Worm (Caenorhabditis elegans) whole organism, late embryonic: ENCODE results near the gene F21H7.5.

Experiments used
- C08G9.2 ChIP-seq: sonication (generic microtip); optimal IDR thresholded peaks from 2 replicates; lab custom pipeline; 2016; ENCODE audit warnings: mild to moderate bottlenecking, missing genetic modification characterization, moderate library complexity, missing compliant biosample characterization
- F13H6.1 ChIP-seq: sonication (generic microtip); optimal IDR thresholded peaks from 2 replicates; lab custom pipeline; 2016; ENCODE audit warnings: missing genetic modification characterization, missing compliant biosample characterization
- Y22D7AL.16 ChIP-seq: sonication (generic microtip); optimal IDR thresholded peaks from 2 replicates; lab custom pipeline; 2016; ENCODE audit warnings: missing genetic modification characterization, missing compliant biosample characterization
- ama-1 ChIP-seq: fragments of 150-350 bp; optimal IDR thresholded peaks from 2 replicates; lab custom pipeline; 2014
- ceh-19 ChIP-seq: fragments of 200-800 bp; sonication (Bioruptor generic); optimal IDR thresholded peaks from 2 replicates; lab custom pipeline; 2018; ENCODE audit warnings: mild to moderate bottlenecking, missing genetic modification characterization, missing compliant biosample characterization
- ceh-2 ChIP-seq: sonication (generic microtip); optimal IDR thresholded peaks from 2 replicates; lab custom pipeline; 2016; ENCODE audit warnings: missing genotype, missing genetic modification characterization, missing compliant biosample characterization
- ceh-22 ChIP-seq: sonication (generic microtip); optimal IDR thresholded peaks from 2 replicates; lab custom pipeline; 2017; ENCODE audit warnings: missing biosample characterization, missing genetic modification characterization
- ceh-31 ChIP-seq: sonication (generic microtip); optimal IDR thresholded peaks from 2 replicates; lab custom pipeline; 2016; ENCODE audit warnings: missing genetic modification characterization, missing compliant biosample characterization
- ceh-34 ChIP-seq: sonication (generic microtip); optimal IDR thresholded peaks from 2 replicates; lab custom pipeline; 2016; ENCODE audit warnings: mild to moderate bottlenecking, missing genetic modification characterization, missing compliant biosample characterization
- ceh-6 ChIP-seq: fragments of 200-800 bp; sonication (Bioruptor generic); optimal IDR thresholded peaks from 2 replicates; lab custom pipeline; 2018; ENCODE audit warnings: mild to moderate bottlenecking, missing genetic modification characterization, missing compliant biosample characterization
- ceh-9 ChIP-seq: sonication (generic microtip); optimal IDR thresholded peaks from 2 replicates; lab custom pipeline; 2016; ENCODE audit warnings: mild to moderate bottlenecking, missing genetic modification characterization, inconsistent platforms, missing compliant biosample characterization
- dmd-4 ChIP-seq: sonication (generic microtip); optimal IDR thresholded peaks from 2 replicates; lab custom pipeline; 2016; ENCODE audit warnings: borderline replicate concordance, missing genetic modification characterization, missing compliant biosample characterization
- elt-4 ChIP-seq: sonication (generic microtip); optimal IDR thresholded peaks from 2 replicates; lab custom pipeline; 2016; ENCODE audit warnings: missing genetic modification characterization, missing compliant biosample characterization
- eyg-1 ChIP-seq: sonication (generic microtip); optimal IDR thresholded peaks from 2 replicates; lab custom pipeline; 2016; ENCODE audit warnings: missing genotype, missing genetic modification characterization, missing compliant biosample characterization
- fax-1 ChIP-seq: sonication (generic microtip); optimal IDR thresholded peaks from 2 replicates; lab custom pipeline; 2016; ENCODE audit warnings: missing genotype, missing genetic modification characterization, missing compliant biosample characterization
- fkh-10 ChIP-seq: fragments of 150-350 bp; optimal IDR thresholded peaks from 2 replicates; lab custom pipeline; 2014; ENCODE audit warnings: missing biosample characterization, missing genetic modification reagents, missing genetic modification characterization
- fkh-6 ChIP-seq: sonication (generic microtip); optimal IDR thresholded peaks from 2 replicates; lab custom pipeline; 2016; ENCODE audit warnings: missing genetic modification characterization, missing compliant biosample characterization
- gmeb-2 ChIP-seq: sonication (generic microtip); optimal IDR thresholded peaks from 2 replicates; lab custom pipeline; 2016; ENCODE audit warnings: missing genetic modification characterization, inconsistent platforms, missing compliant biosample characterization
- hlh-13 ChIP-seq: fragments of 200-800 bp; sonication (Bioruptor generic); optimal IDR thresholded peaks from 2 replicates; lab custom pipeline; 2018; ENCODE audit warnings: mild to moderate bottlenecking, missing genetic modification characterization, missing compliant biosample characterization
- hlh-15 ChIP-seq: sonication (generic microtip); optimal IDR thresholded peaks from 2 replicates; lab custom pipeline; 2016; ENCODE audit warnings: missing genetic modification characterization, missing compliant biosample characterization
- hlh-6 ChIP-seq: sonication (generic microtip); optimal IDR thresholded peaks from 2 replicates; lab custom pipeline; 2016; ENCODE audit warnings: missing genotype, missing genetic modification characterization, missing compliant biosample characterization
- hlh-8 ChIP-seq: sonication (generic microtip); optimal IDR thresholded peaks from 2 replicates; lab custom pipeline; 2016; ENCODE audit warnings: missing genotype, missing genetic modification characterization, missing compliant biosample characterization
- nfya-1 ChIP-seq: sonication (generic microtip); optimal IDR thresholded peaks from 2 replicates; lab custom pipeline; 2017; ENCODE audit warnings: missing genetic modification characterization, mild to moderate bottlenecking, missing compliant biosample characterization, antibody characterized with exemption, moderate library complexity
- nhr-232 ChIP-seq: sonication (generic microtip); optimal IDR thresholded peaks from 2 replicates; lab custom pipeline; 2016; ENCODE audit warnings: missing genetic modification characterization, missing compliant biosample characterization
- npax-4 ChIP-seq: sonication (generic microtip); optimal IDR thresholded peaks from 2 replicates; lab custom pipeline; 2016; ENCODE audit warnings: missing genetic modification characterization, missing compliant biosample characterization
- pag-3 ChIP-seq: sonication (generic microtip); optimal IDR thresholded peaks from 2 replicates; lab custom pipeline; 2016; ENCODE audit warnings: missing compliant biosample characterization, missing genetic modification characterization, borderline replicate concordance
- pax-1 ChIP-seq: fragments of 150-350 bp; optimal IDR thresholded peaks from 2 replicates; lab custom pipeline; 2014; ENCODE audit warnings: missing biosample characterization, missing genetic modification characterization
- pha-2 ChIP-seq: sonication (generic microtip); optimal IDR thresholded peaks from 2 replicates; lab custom pipeline; 2017; ENCODE audit warnings: mild to moderate bottlenecking, missing genetic modification characterization, missing compliant biosample characterization
- pqm-1 ChIP-seq: sonication (generic microtip); optimal IDR thresholded peaks from 2 replicates; lab custom pipeline; 2016; ENCODE audit warnings: missing genetic modification characterization, missing compliant biosample characterization
- pros-1 ChIP-seq: fragments of 150-350 bp; optimal IDR thresholded peaks from 2 replicates; lab custom pipeline; 2014; ENCODE audit warnings: missing biosample characterization, missing genetic modification reagents, missing genetic modification characterization
- ref-2 ChIP-seq: sonication (generic microtip); optimal IDR thresholded peaks from 2 replicates; lab custom pipeline; 2016; ENCODE audit warnings: missing genetic modification characterization, missing compliant biosample characterization
- rnt-1 ChIP-seq: sonication (generic microtip); optimal IDR thresholded peaks from 2 replicates; lab custom pipeline; 2016; ENCODE audit warnings: missing genetic modification characterization, missing compliant biosample characterization
- sox-2 ChIP-seq: fragments of 200-800 bp; sonication (Bioruptor generic); IDR thresholded peaks from 2 replicates; pipeline ENCODE4 v1.3.6; 2022; ENCODE audit warnings: missing genetic modification reagents, missing genetic modification characterization, missing compliant biosample characterization
- tbx-2 ChIP-seq: sonication (generic microtip); optimal IDR thresholded peaks from 2 replicates; lab custom pipeline; 2016; ENCODE audit warnings: missing genetic modification characterization, missing compliant biosample characterization
- ttx-3 ChIP-seq: sonication (generic microtip); optimal IDR thresholded peaks from 2 replicates; lab custom pipeline; 2016; ENCODE audit warnings: missing genetic modification reagents, missing genetic modification characterization, missing compliant biosample characterization
- unc-3 ChIP-seq, 2 experiments: fragments of 200-800 bp in 1 of 2; sonication (Bioruptor generic) in 1 of 2; sonication (generic microtip) in 1 of 2; conservative IDR thresholded peaks in 1 of 2; optimal IDR thresholded peaks in 1 of 2; 2 replicates each; pipeline versions ENCODE4 v1.3.6 to Lab custom; 2016 to 2022; ENCODE audit warnings: missing compliant biosample characterization in 2 of 2, missing genetic modification characterization in 2 of 2, missing genetic modification reagents in 1 of 2
- unc-55 ChIP-seq: sonication (generic microtip); optimal IDR thresholded peaks from 2 replicates; lab custom pipeline; 2017; ENCODE audit warnings: missing biosample characterization, missing genetic modification reagents, missing genetic modification characterization
- unc-86 ChIP-seq: sonication (generic microtip); optimal IDR thresholded peaks from 2 replicates; lab custom pipeline; 2016; ENCODE audit warnings: missing genetic modification characterization, missing compliant biosample characterization
- zip-5 ChIP-seq: sonication (generic microtip); optimal IDR thresholded peaks from 2 replicates; lab custom pipeline; 2016; ENCODE audit warnings: missing genetic modification characterization, missing compliant biosample characterization
- ztf-16 ChIP-seq: sonication (generic microtip); optimal IDR thresholded peaks from 2 replicates; lab custom pipeline; 2017; ENCODE audit warnings: missing genetic modification characterization, missing compliant biosample characterization

F21H7.5 gene

DNA sequence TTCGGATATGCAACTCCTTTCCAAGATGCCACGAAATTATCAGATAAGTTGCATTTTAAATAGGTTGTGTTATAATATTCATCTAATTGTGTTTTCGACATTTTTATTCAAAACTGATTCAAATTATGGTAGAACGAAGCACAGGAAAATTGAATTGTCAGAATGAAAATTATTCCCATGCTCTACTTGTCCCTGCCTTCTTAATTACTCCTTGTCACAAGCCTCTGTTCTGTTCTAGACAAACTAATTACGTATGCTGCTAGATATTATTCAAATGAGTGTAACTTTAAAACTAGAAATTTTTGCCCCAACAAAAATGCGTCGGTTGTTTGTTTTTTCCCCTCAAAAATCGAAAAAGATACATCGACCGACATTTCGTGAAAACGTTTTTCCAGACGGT, 6.8 kb downstream of the F21H7.5 start, which contains the start of gene srh-104:
srh-104 (minus strand) TSS at position 101 of the 400 bp plus-strand sequence.
- TF ChIP-seq Y22D7AL.16 (no peak), ceh-22 (tag; lab: Kevin White, UChicago) (no peak), pqm-1 (no peak), ceh-6 (no peak), ceh-9 (no peak), unc-86 (tag; lab: Kevin White, UChicago) (no peak), ama-1 (no peak), ceh-19 (GFP tag; lab: Kevin White, UChicago) (no peak), tbx-2 (tag; lab: Kevin White, UChicago) (no peak), ztf-16 (tag; lab: Kevin White, UChicago) (no peak), pha-2 (tag; lab: Kevin White, UChicago) (no peak)

DNA sequence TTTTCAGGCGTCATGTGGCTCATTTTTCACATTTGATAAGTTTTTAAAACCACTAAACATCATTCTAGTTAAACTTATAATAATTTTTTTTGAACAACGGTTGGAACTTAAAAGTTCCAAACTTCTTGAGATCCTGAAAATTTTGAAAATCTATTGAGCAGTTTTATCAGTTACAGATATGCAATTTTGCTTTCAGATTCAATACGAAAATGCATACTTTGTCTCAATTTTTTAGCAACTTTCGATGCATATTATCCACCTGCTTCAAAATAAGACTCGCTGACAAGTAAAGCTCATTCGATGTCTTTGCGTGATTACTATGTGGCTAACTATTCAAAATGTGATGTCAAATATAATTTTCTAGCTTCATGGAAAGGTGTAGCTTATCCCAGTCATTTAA, 9.3 kb downstream of the F21H7.5 start, which contains the start of gene srh-95:
srh-95 (plus strand) TSS at position 301 of the 400 bp plus-strand sequence.
- no peak for TF ChIP-seq fkh-6 (tag; lab: Kevin White, UChicago)
- no peak for TF ChIP-seq dmd-4 (tag; lab: Kevin White, UChicago)
- no peak for TF ChIP-seq zip-5 (tag; lab: Kevin White, UChicago)
- TF ChIP-seq ceh-31 (tag; lab: Kevin White, UChicago) = no peak
- no peak for TF ChIP-seq npax-4 (tag; lab: Kevin White, UChicago)
- no peak for TF ChIP-seq C08G9.2 (tag; lab: Kevin White, UChicago)
- no peak for TF ChIP-seq gmeb-2 (tag; lab: Kevin White, UChicago)
- TF ChIP-seq elt-4 (tag; lab: Kevin White, UChicago) = no peak
- no peak for TF ChIP-seq sox-2 (GFP tag; lab: Robert Waterston, UW)
- TF ChIP-seq ceh-2 (tag; lab: Kevin White, UChicago) = no peak
- TF ChIP-seq hlh-15 = no peak
- no peak for TF ChIP-seq ref-2 (tag; lab: Kevin White, UChicago)
- TF ChIP-seq nhr-232 (tag; lab: Kevin White, UChicago) = no peak
- no peak for TF ChIP-seq pqm-1
- no peak for TF ChIP-seq pag-3
- TF ChIP-seq hlh-8 (tag; lab: Kevin White, UChicago) = no peak
- no peak for TF ChIP-seq unc-3 (GFP tag; conservative IDR thresholded peaks at IDR 0.05; lab: Robert Waterston, UW)
- TF ChIP-seq unc-3 (tag; optimal IDR thresholded peaks at IDR 0.05; lab: Kevin White, UChicago) = no peak
- no peak for TF ChIP-seq fax-1 (tag; lab: Kevin White, UChicago)
- no peak for TF ChIP-seq eyg-1 (tag; lab: Kevin White, UChicago)
- no peak for TF ChIP-seq hlh-13 (GFP tag; lab: Kevin White, UChicago)

DNA sequence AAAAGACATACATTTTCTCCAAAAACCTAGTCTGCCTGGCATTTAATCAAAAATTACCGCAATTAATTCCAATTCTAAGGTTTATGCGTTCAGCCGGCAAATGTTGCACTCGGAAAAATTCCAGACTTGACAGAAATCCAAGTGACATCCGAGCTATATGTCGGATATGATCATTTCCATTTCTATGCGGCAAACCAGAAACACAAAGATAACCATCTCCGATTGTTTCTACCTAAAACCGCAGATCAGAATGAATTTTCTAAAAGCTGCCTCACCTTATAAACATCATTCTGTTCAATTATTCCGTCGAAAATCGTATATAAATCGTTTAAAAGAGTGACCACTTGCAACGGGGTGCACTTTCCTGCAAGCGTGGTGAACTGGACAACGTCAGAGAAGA, 11.8 kb downstream of the F21H7.5 start:
- peak; percentile 76 for TF ChIP-seq rnt-1
- TF ChIP-seq tbx-2 (tag; lab: Kevin White, UChicago) = no peak
- TF ChIP-seq, all 69 proteins: peak for 1

DNA sequence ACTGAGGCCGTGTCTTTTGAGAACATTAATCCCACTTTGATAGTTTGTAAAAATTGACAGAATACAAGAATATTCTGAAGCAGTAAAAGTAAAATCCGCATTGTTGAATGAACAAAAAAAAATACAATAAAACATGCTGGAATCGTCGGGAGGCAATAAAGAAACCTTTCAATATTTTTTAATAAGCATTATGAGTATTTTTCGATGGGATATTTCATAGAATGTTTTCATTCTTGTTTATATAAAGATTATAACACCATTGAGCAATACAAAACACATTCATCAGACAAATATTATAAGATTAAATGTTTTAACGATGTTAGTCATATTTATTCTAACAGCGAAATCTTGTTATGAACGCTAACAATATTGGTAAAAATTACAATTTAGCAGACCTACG, 16.4 kb downstream of the F21H7.5 start, which contains the start of gene gcy-20:
gcy-20 (minus strand) TSS at position 101 of the 400 bp plus-strand sequence.
- no peak for TF ChIP-seq C08G9.2 (tag; lab: Kevin White, UChicago)
- no peak for TF ChIP-seq ceh-19 (GFP tag; lab: Kevin White, UChicago)
- TF ChIP-seq pqm-1 = no peak
- TF ChIP-seq ceh-34 (tag; lab: Kevin White, UChicago) = no peak
- no peak for TF ChIP-seq fax-1 (tag; lab: Kevin White, UChicago)
- no peak for TF ChIP-seq nfya-1 (tag; lab: Kevin White, UChicago)
- TF ChIP-seq pha-2 (tag; lab: Kevin White, UChicago) = no peak
- TF ChIP-seq zip-5 (tag; lab: Kevin White, UChicago) = no peak
- no peak for TF ChIP-seq F13H6.1
- no peak for TF ChIP-seq ama-1
- TF ChIP-seq pros-1 (tag; lab: Kevin White, UChicago) = no peak
- no peak for TF ChIP-seq hlh-15
- TF ChIP-seq nhr-232 (tag; lab: Kevin White, UChicago) = no peak
- TF ChIP-seq ref-2 (tag; lab: Kevin White, UChicago) = no peak
- TF ChIP-seq ttx-3 (tag; lab: Kevin White, UChicago) = no peak
- no peak for TF ChIP-seq unc-55
- no peak for TF ChIP-seq pax-1
- TF ChIP-seq hlh-6 (tag; lab: Kevin White, UChicago) = no peak
- TF ChIP-seq fkh-10 (GFP tag; lab: Kevin White, UChicago) = no peak
- no peak for TF ChIP-seq Y22D7AL.16
